Worm (Caenorhabditis elegans) whole organism, late embryonic: ENCODE results near the gene F46C8.3.

Source experiments
- C38D4.7 ChIP-seq: fragments of 200-800 bp; sonication (Bioruptor generic); optimal IDR thresholded peaks from 2 replicates; lab custom pipeline; 2018; ENCODE audit warnings: mild to moderate bottlenecking, missing genetic modification characterization, moderate library complexity, missing compliant biosample characterization
- F13H6.1 ChIP-seq: sonication (generic microtip); optimal IDR thresholded peaks from 2 replicates; lab custom pipeline; 2016; ENCODE audit warnings: missing genetic modification characterization, missing compliant biosample characterization
- K02D7.2 ChIP-seq: sonication (generic microtip); optimal IDR thresholded peaks from 2 replicates; lab custom pipeline; 2017; ENCODE audit warnings: mild to moderate bottlenecking, missing genetic modification characterization, missing compliant biosample characterization
- ceh-45 ChIP-seq: fragments of 200-800 bp; sonication (Bioruptor generic); IDR thresholded peaks from 2 replicates; pipeline ENCODE4 v1.3.6; 2022; ENCODE audit warnings: missing genetic modification reagents, missing genetic modification characterization, missing compliant biosample characterization
- ceh-48 ChIP-seq: sonication (generic microtip); optimal IDR thresholded peaks from 2 replicates; lab custom pipeline; 2016; ENCODE audit warnings: missing genetic modification characterization, inconsistent platforms, missing compliant biosample characterization
- che-1 ChIP-seq: sonication (generic microtip); optimal IDR thresholded peaks from 2 replicates; lab custom pipeline; 2016; ENCODE audit warnings: mild to moderate bottlenecking, missing genetic modification characterization, missing compliant biosample characterization
- eyg-1 ChIP-seq: sonication (generic microtip); optimal IDR thresholded peaks from 2 replicates; lab custom pipeline; 2016; ENCODE audit warnings: missing genotype, missing genetic modification characterization, missing compliant biosample characterization
- hlh-30 ChIP-seq: sonication (generic microtip); optimal IDR thresholded peaks from 2 replicates; lab custom pipeline; 2017; ENCODE audit warnings: antibody characterized with exemption, missing genetic modification characterization, missing compliant biosample characterization; ENCODE audit not compliant: insufficient read depth
- hlh-8 ChIP-seq: sonication (generic microtip); optimal IDR thresholded peaks from 2 replicates; lab custom pipeline; 2016; ENCODE audit warnings: missing genotype, missing genetic modification characterization, missing compliant biosample characterization
- nhr-11 ChIP-seq: fragments of 150-350 bp; optimal IDR thresholded peaks from 2 replicates; lab custom pipeline; 2014; ENCODE audit warnings: missing biosample characterization, missing genetic modification characterization
- pat-9 ChIP-seq: fragments of 200-800 bp; sonication (Bioruptor generic); optimal IDR thresholded peaks from 2 replicates; lab custom pipeline; 2018; ENCODE audit warnings: mild to moderate bottlenecking, missing genetic modification characterization, moderate library complexity, missing compliant biosample characterization
- ttx-3 ChIP-seq: sonication (generic microtip); optimal IDR thresholded peaks from 2 replicates; lab custom pipeline; 2016; ENCODE audit warnings: missing genetic modification reagents, missing genetic modification characterization, missing compliant biosample characterization
- unc-3 ChIP-seq, 2 experiments: fragments of 200-800 bp in 1 of 2; sonication (Bioruptor generic) in 1 of 2; sonication (generic microtip) in 1 of 2; conservative IDR thresholded peaks in 1 of 2; optimal IDR thresholded peaks in 1 of 2; 2 replicates each; pipeline versions ENCODE4 v1.3.6 to Lab custom; 2016 to 2022; ENCODE audit warnings: missing compliant biosample characterization in 2 of 2, missing genetic modification characterization in 2 of 2, missing genetic modification reagents in 1 of 2
- ztf-16 ChIP-seq: sonication (generic microtip); optimal IDR thresholded peaks from 2 replicates; lab custom pipeline; 2017; ENCODE audit warnings: missing genetic modification characterization, missing compliant biosample characterization

- TF ChIP-seq hlh-30 (tag; lab: Kevin White, UChicago), result no peak
- no peak for TF ChIP-seq nhr-11 (tag; lab: Kevin White, UChicago)
- no peak for TF ChIP-seq ttx-3 (tag; lab: Kevin White, UChicago)
- TF ChIP-seq ceh-48 (tag; lab: Kevin White, UChicago), result no peak
- no peak for TF ChIP-seq C38D4.7 (GFP tag; lab: Kevin White, UChicago)
- TF ChIP-seq eyg-1 (tag; lab: Kevin White, UChicago), result no peak
- no peak for TF ChIP-seq pat-9 (tag; lab: Kevin White, UChicago)
- no peak for TF ChIP-seq K02D7.2
- TF ChIP-seq ztf-16 (tag; lab: Kevin White, UChicago), result no peak
- TF ChIP-seq unc-3 (GFP tag; conservative IDR thresholded peaks at IDR 0.05; lab: Robert Waterston, UW), result no peak
- TF ChIP-seq unc-3 (tag; optimal IDR thresholded peaks at IDR 0.05; lab: Kevin White, UChicago), result no peak
- TF ChIP-seq che-1 (tag; lab: Kevin White, UChicago), result no peak
- TF ChIP-seq F13H6.1, result no peak
- TF ChIP-seq ceh-45 (GFP tag; lab: Robert Waterston, UW), result no peak
- no peak for TF ChIP-seq hlh-8 (tag; lab: Kevin White, UChicago)
Measured at ce11 chrX:7522595-7522994, 2.8 kb upstream of the F46C8.3 start.
